Fruit fly (Drosophila melanogaster): ENCODE data around the gene ppan.

ppan gene

DNA sequence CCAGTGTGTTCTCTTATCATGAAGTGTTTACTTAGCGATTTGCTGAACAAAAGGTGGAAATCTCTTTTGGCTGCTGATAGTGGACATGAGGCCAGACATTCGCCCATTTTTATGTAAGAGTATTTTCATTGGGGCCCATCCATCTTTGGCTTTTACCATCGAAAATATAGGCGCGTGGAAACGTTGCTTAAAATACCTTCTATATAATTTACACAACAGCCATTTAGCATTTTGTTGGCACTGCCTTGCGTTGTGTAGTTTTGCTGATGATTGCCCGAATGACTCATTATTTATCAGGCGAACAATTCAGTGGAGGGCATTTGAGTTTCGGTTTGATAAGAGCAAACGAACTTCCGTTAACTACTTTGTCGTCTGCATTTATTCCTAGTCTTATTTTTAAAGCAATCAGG is 45.6 kb downstream of the ppan start (continued):
- TF ChIP-seq crp (GFP tag; optimal IDR thresholded peaks at IDR 0.05) (no peak), CG32532 (GFP tag; IDR thresholded peaks at IDR 0.05) (peak; percentile 50; the same call in 1 of the 2 replicates), BEAF-32 (GFP tag; optimal IDR thresholded peaks at IDR 0.05) (no peak), caup (GFP tag; optimal IDR thresholded peaks at IDR 0.05; ENCODE audit: severe bottlenecking) (peak; percentile 29), Nf-YC (tag; optimal IDR thresholded peaks at IDR 0.05) (no peak), CG10274 (GFP tag; optimal IDR thresholded peaks at IDR 0.05) (peak; percentile 25), gro (GFP tag; optimal IDR thresholded peaks at IDR 0.05) (peak; percentile 69), CG34376 (GFP tag; optimal IDR thresholded peaks at IDR 0.05) (peak; percentile 61), CG6765 (GFP tag; optimal IDR thresholded peaks at IDR 0.05) (no peak), CG15601 (tag; optimal IDR thresholded peaks at IDR 0.05) (no peak), ci (GFP tag; IDR thresholded peaks at IDR 0.05) (no peak), CG30403 (GFP tag; optimal IDR thresholded peaks at IDR 0.05) (peak; percentile 34), HHEX (GFP tag; optimal IDR thresholded peaks at IDR 0.05) (peak; percentile 49), CG15479 (GFP tag; optimal IDR thresholded peaks at IDR 0.05) (no peak), D19A (tag; optimal IDR thresholded peaks at IDR 0.05) (peak; percentile 94), CrebB (tag; optimal IDR thresholded peaks at IDR 0.05) (no peak), CG17829 (tag; optimal IDR thresholded peaks at IDR 0.05) (no peak), nom (GFP tag; optimal IDR thresholded peaks at IDR 0.05) (no peak), CG8924 (tag; optimal IDR thresholded peaks at IDR 0.05) (no peak), chinmo (GFP tag; IDR thresholded peaks at IDR 0.05; ENCODE audit: partially characterized antibody) (peak; percentile 87; the same call in 2 of the 4 replicates), CG16813 (GFP tag; IDR thresholded peaks at IDR 0.05; ENCODE audit: partially characterized antibody) (no peak), Dip2 (GFP tag; IDR thresholded peaks at IDR 0.05) (no peak), CG10654 (GFP tag; optimal IDR thresholded peaks at IDR 0.05) (no peak), ERR (GFP tag; optimal IDR thresholded peaks at IDR 0.05) (no peak), ewg (GFP tag; optimal IDR thresholded peaks at IDR 0.05) (no peak), CG3281 (GFP tag; optimal IDR thresholded peaks at IDR 0.05) (no peak), Nf-YB (GFP tag; optimal IDR thresholded peaks at IDR 0.05) (no peak), Meics (GFP tag; optimal IDR thresholded peaks at IDR 0.05) (no peak), Dip3 (GFP tag; optimal IDR thresholded peaks at IDR 0.05) (peak; percentile 65), Rx (GFP tag; IDR thresholded peaks at IDR 0.05) (no peak), CG4820 (GFP tag; optimal IDR thresholded peaks at IDR 0.05) (no peak), dysf (GFP tag; IDR thresholded peaks at IDR 0.05) (peak; percentile 52; the same call in 2 of the 3 replicates), fd64A (GFP tag; optimal IDR thresholded peaks at IDR 0.05) (no peak), Hand (GFP tag; optimal IDR thresholded peaks at IDR 0.05) (peak; percentile 49), HLH54F (GFP tag; optimal IDR thresholded peaks at IDR 0.05) (peak; percentile 59), hbn (GFP tag; IDR thresholded peaks at IDR 0.05; ENCODE audit: partially characterized antibody) (no peak), CG42726 (GFP tag; IDR thresholded peaks at IDR 0.05; ENCODE audit: partially characterized antibody) (no peak), CG12659 (GFP tag; optimal IDR thresholded peaks at IDR 0.05) (peak; percentile 31), hb (GFP tag; IDR thresholded peaks at IDR 0.05; ENCODE audit: partially characterized antibody) (no peak), pfk (GFP tag; optimal IDR thresholded peaks at IDR 0.05) (no peak), tin (GFP tag; optimal IDR thresholded peaks at IDR 0.05) (no peak), CG7786 (GFP tag; optimal IDR thresholded peaks at IDR 0.05) (peak; percentile 67), tio (GFP tag; optimal IDR thresholded peaks at IDR 0.05) (no peak), wor (GFP tag; IDR thresholded peaks at IDR 0.05) (no peak), CG4854 (GFP tag; optimal IDR thresholded peaks at IDR 0.05) (no peak), Ptx1 (GFP tag; IDR thresholded peaks at IDR 0.05) (peak; percentile 40), chif (GFP tag; optimal IDR thresholded peaks at IDR 0.05) (no peak), CG7987 (GFP tag; optimal IDR thresholded peaks at IDR 0.05) (no peak), CG8089 (GFP tag; optimal IDR thresholded peaks at IDR 0.05) (no peak), cas (GFP tag; IDR thresholded peaks at IDR 0.05) (no peak)
